Worm (Caenorhabditis elegans) whole organism, L4 larva: ENCODE data around the gene fut-8.

Experiments
- D1046.2 ChIP-seq: fragments of 200-800 bp; sonication (Bioruptor generic); IDR thresholded peaks from 2 replicates; pipeline ENCODE4 v1.3.6; 2022; ENCODE audit warnings: missing genetic modification characterization, missing compliant biosample characterization
- F10B5.3 ChIP-seq: sonication (generic microtip); optimal IDR thresholded peaks from 2 replicates; lab custom pipeline; 2016; ENCODE audit warnings: mild to moderate bottlenecking, missing genetic modification characterization, missing compliant biosample characterization
- F44E2.7 ChIP-seq: fragments of 200-800 bp; sonication (Bioruptor generic); IDR thresholded peaks from 2 replicates; pipeline ENCODE4 v2.1.2; 2022; ENCODE audit warnings: missing genetic modification characterization, missing compliant biosample characterization
- R02D3.7 ChIP-seq: fragments of 150-350 bp; sonication (generic microtip); optimal IDR thresholded peaks from 3 replicates; lab custom pipeline; 2014; ENCODE audit warnings: missing biosample characterization, missing genetic modification characterization
- T20F7.1 ChIP-seq: fragments of 200-800 bp; sonication (Bioruptor generic); optimal IDR thresholded peaks from 2 replicates; lab custom pipeline; 2018; ENCODE audit warnings: mild to moderate bottlenecking, missing genetic modification characterization, missing compliant biosample characterization
- Y105C5A.15 ChIP-seq: fragments of 200-800 bp; sonication (Bioruptor generic); IDR thresholded peaks from 2 replicates; pipeline ENCODE4 v1.3.6; 2022; ENCODE audit warnings: missing genetic modification characterization, missing compliant biosample characterization
- Y5F2A.4 ChIP-seq: fragments of 200-800 bp; sonication (Bioruptor generic); optimal IDR thresholded peaks from 2 replicates; lab custom pipeline; 2018; ENCODE audit warnings: mild to moderate bottlenecking, missing genetic modification characterization, missing compliant biosample characterization
- ZK337.2 ChIP-seq: fragments of 200-800 bp; sonication (Bioruptor generic); IDR thresholded peaks from 2 replicates; pipeline ENCODE4 v1.3.6; 2022; ENCODE audit warnings: missing genetic modification reagents, missing genetic modification characterization, missing compliant biosample characterization
- ZK546.5 ChIP-seq, 2 experiments: sonication (generic microtip); optimal IDR thresholded peaks; 2 replicates each; lab custom pipeline; 2017; ENCODE audit warnings: missing biosample characterization in 2 of 2, missing genetic modification characterization in 2 of 2
- aha-1 ChIP-seq: fragments of 150-350 bp; peaks from one replicate; lab custom pipeline; 2014; ENCODE audit warnings: missing biosample characterization, missing genetic modification characterization
- attf-4 ChIP-seq: sonication (generic microtip); optimal IDR thresholded peaks from 3 replicates; lab custom pipeline; 2017; ENCODE audit warnings: missing biosample characterization, missing genetic modification characterization
- ceh-20 ChIP-seq: fragments of 200-800 bp; sonication (Bioruptor generic); IDR thresholded peaks from 2 replicates; pipeline ENCODE4 v1.3.6; 2022; ENCODE audit warnings: missing genetic modification reagents, missing genetic modification characterization, missing compliant biosample characterization
- ceh-32 ChIP-seq: sonication (generic microtip); optimal IDR thresholded peaks from 2 replicates; lab custom pipeline; 2016; ENCODE audit warnings: mild to moderate bottlenecking, missing genetic modification characterization, missing compliant biosample characterization; ENCODE audit not compliant: poor library complexity
- ceh-62 ChIP-seq: sonication (generic microtip); optimal IDR thresholded peaks from 2 replicates; lab custom pipeline; 2017; ENCODE audit warnings: missing biosample characterization, missing genetic modification characterization
- ctbp-1 ChIP-seq: fragments of 200-800 bp; sonication (Bioruptor generic); IDR thresholded peaks from 2 replicates; pipeline ENCODE4 v1.3.6; 2022; ENCODE audit warnings: missing genetic modification reagents, missing genetic modification characterization, missing compliant biosample characterization
- daf-19 ChIP-seq: fragments of 200-800 bp; sonication (Bioruptor generic); conservative IDR thresholded peaks from 2 replicates; pipeline ENCODE4 v1.3.6; 2022; ENCODE audit warnings: missing genetic modification characterization, missing compliant biosample characterization
- daf-8 ChIP-seq: fragments of 200-800 bp; sonication (Bioruptor generic); IDR thresholded peaks from 2 replicates; pipeline ENCODE4 v1.3.6; 2022; ENCODE audit warnings: missing genetic modification characterization, missing compliant biosample characterization
- dmd-6 ChIP-seq: fragments of 200-800 bp; sonication (Bioruptor generic); IDR thresholded peaks from 2 replicates; pipeline ENCODE4 v1.3.6; 2022; ENCODE audit warnings: missing genetic modification reagents, missing genetic modification characterization, missing compliant biosample characterization
- dmd-9 ChIP-seq: fragments of 200-800 bp; sonication (Bioruptor generic); IDR thresholded peaks from 2 replicates; pipeline ENCODE4 v1.3.6; 2022; ENCODE audit warnings: missing genetic modification reagents, missing genetic modification characterization, missing compliant biosample characterization
- dve-1 ChIP-seq: sonication (generic microtip); optimal IDR thresholded peaks from 2 replicates; lab custom pipeline; 2017; ENCODE audit warnings: antibody characterized with exemption, mild to moderate bottlenecking, missing genetic modification characterization, missing compliant biosample characterization; ENCODE audit not compliant: insufficient read depth
- hif-1 ChIP-seq, 2 experiments: sonication (generic microtip); optimal IDR thresholded peaks; 2 replicates each; lab custom pipeline; 2016 to 2017; ENCODE audit warnings: missing compliant biosample characterization in 2 of 2, missing genetic modification characterization in 2 of 2, missing genetic modification reagents in 2 of 2, missing genotype in 2 of 2, mild to moderate bottlenecking in 1 of 2
- hmg-1.1 ChIP-seq: fragments of 200-800 bp; sonication (Bioruptor generic); IDR thresholded peaks from 2 replicates; pipeline ENCODE4 v1.3.6; 2022; ENCODE audit warnings: missing genetic modification reagents, missing genetic modification characterization, missing compliant biosample characterization
- jun-1 ChIP-seq: fragments of 150-350 bp; optimal IDR thresholded peaks from 2 replicates; lab custom pipeline; 2014; ENCODE audit warnings: missing biosample characterization, missing genetic modification reagents, missing genetic modification characterization
- lin-1 ChIP-seq: fragments of 200-800 bp; sonication (Bioruptor generic); IDR thresholded peaks from 2 replicates; pipeline ENCODE4 v1.3.6; 2022; ENCODE audit warnings: missing genetic modification reagents, missing genetic modification characterization, missing compliant biosample characterization
- lin-13 ChIP-seq: fragments of 150-350 bp; optimal IDR thresholded peaks from 2 replicates; lab custom pipeline; 2014; ENCODE audit warnings: missing biosample characterization, missing genetic modification reagents, missing genetic modification characterization
- lin-29 ChIP-seq: fragments of 200-800 bp; sonication (Bioruptor generic); IDR thresholded peaks from 2 replicates; pipeline ENCODE4 v1.3.6; 2022; ENCODE audit warnings: missing genetic modification reagents, missing genetic modification characterization, missing compliant biosample characterization
- lin-39 ChIP-seq: fragments of 150-350 bp; optimal IDR thresholded peaks from 2 replicates; lab custom pipeline; 2014; ENCODE audit warnings: missing biosample characterization, missing genetic modification reagents, missing genetic modification characterization
- lsy-2 ChIP-seq, 2 experiments: fragments of 150-350 bp in 1 of 2; sonication (generic microtip) in 1 of 2; optimal IDR thresholded peaks; 2 replicates each; lab custom pipeline; 2014 to 2017; ENCODE audit warnings: missing biosample characterization in 2 of 2, missing genetic modification characterization in 2 of 2
- madf-5 ChIP-seq, 2 experiments: fragments of 200-800 bp; sonication (Bioruptor generic); IDR thresholded peaks; 2 replicates each; pipeline ENCODE4 v1.3.6; 2022; ENCODE audit warnings: missing compliant biosample characterization in 2 of 2, missing genetic modification characterization in 2 of 2
- mep-1 ChIP-seq: fragments of 150-350 bp; sonication (generic microtip); optimal IDR thresholded peaks from 3 replicates; lab custom pipeline; 2014; ENCODE audit warnings: missing biosample characterization, missing genetic modification characterization
- nhr-102 ChIP-seq: sonication (generic microtip); optimal IDR thresholded peaks from 2 replicates; lab custom pipeline; 2016; ENCODE audit warnings: mild to moderate bottlenecking, missing genetic modification characterization, moderate library complexity, missing compliant biosample characterization
- nhr-111 ChIP-seq: fragments of 200-800 bp; sonication (Bioruptor generic); optimal IDR thresholded peaks from 2 replicates; lab custom pipeline; 2018; ENCODE audit warnings: mild to moderate bottlenecking, missing genetic modification characterization, missing compliant biosample characterization
- nhr-28 ChIP-seq: fragments of 150-350 bp; optimal IDR thresholded peaks from 2 replicates; lab custom pipeline; 2014; ENCODE audit warnings: missing biosample characterization, missing genetic modification characterization
- nhr-42 ChIP-seq: fragments of 200-800 bp; sonication (Bioruptor generic); IDR thresholded peaks from 2 replicates; pipeline ENCODE4 v1.3.6; 2022; ENCODE audit warnings: missing genetic modification characterization, missing compliant biosample characterization
- nhr-48 ChIP-seq: sonication (generic microtip); optimal IDR thresholded peaks from 2 replicates; lab custom pipeline; 2016; ENCODE audit warnings: mild to moderate bottlenecking, missing genetic modification characterization, missing compliant biosample characterization
- nhr-6 ChIP-seq: fragments of 150-350 bp; optimal IDR thresholded peaks from 2 replicates; lab custom pipeline; 2014; ENCODE audit warnings: missing biosample characterization, missing genetic modification characterization
- nhr-76 ChIP-seq: fragments of 150-350 bp; optimal IDR thresholded peaks from 2 replicates; lab custom pipeline; 2014; ENCODE audit warnings: missing biosample characterization, missing genetic modification characterization
- nhr-77 ChIP-seq: fragments of 150-350 bp; optimal IDR thresholded peaks from 2 replicates; lab custom pipeline; 2014; ENCODE audit warnings: missing biosample characterization, missing genetic modification characterization
- saeg-2 ChIP-seq: fragments of 200-800 bp; sonication (Bioruptor generic); IDR thresholded peaks from 2 replicates; pipeline ENCODE4 v1.3.6; 2022; ENCODE audit warnings: missing genetic modification reagents, missing genetic modification characterization, missing compliant biosample characterization
- sdz-12 ChIP-seq: fragments of 200-800 bp; sonication (Bioruptor generic); optimal IDR thresholded peaks from 2 replicates; lab custom pipeline; 2018; ENCODE audit warnings: mild to moderate bottlenecking, missing genetic modification characterization, missing compliant biosample characterization
- snpc-1.2 ChIP-seq: fragments of 200-800 bp; sonication (Bioruptor generic); IDR thresholded peaks from 2 replicates; pipeline ENCODE4 v1.3.6; 2022; ENCODE audit warnings: missing genetic modification reagents, missing genetic modification characterization, missing compliant biosample characterization
- snpc-4 ChIP-seq: fragments of 150-350 bp; optimal IDR thresholded peaks from 2 replicates; lab custom pipeline; 2014; ENCODE audit warnings: missing biosample characterization, missing genetic modification characterization
- spr-1 ChIP-seq: sonication (generic microtip); optimal IDR thresholded peaks from 2 replicates; lab custom pipeline; 2016; ENCODE audit warnings: mild to moderate bottlenecking, missing genetic modification characterization, missing compliant biosample characterization
- spr-3 ChIP-seq: fragments of 200-800 bp; sonication (Bioruptor generic); optimal IDR thresholded peaks from 2 replicates; lab custom pipeline; 2018; ENCODE audit warnings: mild to moderate bottlenecking, missing genetic modification characterization, missing compliant biosample characterization
- tag-97 ChIP-seq: fragments of 200-800 bp; sonication (Bioruptor generic); IDR thresholded peaks from 2 replicates; pipeline ENCODE4 v1.3.6; 2022; ENCODE audit warnings: missing genetic modification characterization, missing compliant biosample characterization
- tra-1 ChIP-seq: fragments of 200-800 bp; sonication (Bioruptor generic); IDR thresholded peaks from 2 replicates; pipeline ENCODE4 v1.3.6; 2022; ENCODE audit warnings: missing genetic modification reagents, missing genetic modification characterization, missing compliant biosample characterization
- unc-130 ChIP-seq: sonication (generic microtip); optimal IDR thresholded peaks from 2 replicates; lab custom pipeline; 2016; ENCODE audit warnings: missing genetic modification reagents, missing genetic modification characterization, missing compliant biosample characterization
- unc-39 ChIP-seq: sonication (generic microtip); optimal IDR thresholded peaks from 2 replicates; lab custom pipeline; 2017; ENCODE audit warnings: missing biosample characterization, missing genetic modification characterization
- vab-7 ChIP-seq: fragments of 200-800 bp; sonication (Bioruptor generic); IDR thresholded peaks from 2 replicates; pipeline ENCODE4 v1.3.6; 2022; ENCODE audit warnings: missing genetic modification reagents, missing genetic modification characterization, missing compliant biosample characterization
- zfp-2 ChIP-seq: sonication (generic microtip); optimal IDR thresholded peaks from 2 replicates; lab custom pipeline; 2016; ENCODE audit warnings: mild to moderate bottlenecking, missing genetic modification characterization, missing compliant biosample characterization
- zfp-3 ChIP-seq: fragments of 200-800 bp; sonication (Bioruptor generic); conservative IDR thresholded peaks from 2 replicates; pipeline ENCODE4 v1.3.6; 2022; ENCODE audit warnings: missing genetic modification reagents, missing genetic modification characterization, missing compliant biosample characterization
- zip-2 ChIP-seq: fragments of 150-350 bp; optimal IDR thresholded peaks from 2 replicates; lab custom pipeline; 2014; ENCODE audit warnings: missing biosample characterization, missing genetic modification characterization
- ztf-11 ChIP-seq: fragments of 150-350 bp; optimal IDR thresholded peaks from 2 replicates; lab custom pipeline; 2014; ENCODE audit warnings: missing biosample characterization, missing genetic modification characterization

fut-8 gene

DNA sequence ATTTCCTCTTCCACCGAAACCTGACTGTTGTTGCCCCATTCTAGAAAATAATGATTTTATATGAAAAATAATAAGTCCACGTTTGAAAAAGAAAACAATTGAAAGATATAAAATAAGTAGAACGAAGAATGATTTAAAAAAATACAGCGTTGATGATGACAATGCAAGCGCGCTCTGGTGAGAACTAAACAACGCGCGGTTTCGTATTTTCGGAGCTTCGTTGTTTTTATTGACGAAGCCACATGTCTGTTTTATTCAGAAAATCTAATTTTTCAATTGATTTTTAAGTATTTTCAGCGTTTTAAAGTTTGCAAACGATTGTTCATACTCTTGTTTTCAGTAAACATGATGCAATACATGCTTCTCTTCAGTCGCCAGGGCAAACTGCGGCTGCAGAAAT, 27.3 kb upstream of the fut-8 start, which contains the start of the genes rpt-2 and aps-1 (continued):
- TF ChIP-seq Y105C5A.15 (GFP tag; lab: Robert Waterston, UW) (no peak), hmg-1.1 (GFP tag; lab: Robert Waterston, UW) (peak; percentile 56), ZK546.5 (tag; optimal IDR thresholded peaks at IDR 0.05; lab: Kevin White, UChicago) (no peak), hif-1 (tag; optimal IDR thresholded peaks at IDR 0.05; lab: Kevin White, UChicago) (peak in 1 of 2 experiments; percentile 44), dve-1 (tag; lab: Kevin White, UChicago) (peak; percentile 76), vab-7 (GFP tag; lab: Robert Waterston, UW) (no peak), lin-13 (GFP tag; lab: Kevin White, UChicago) (peak; percentile 65), nhr-6 (tag; lab: Kevin White, UChicago) (peak; percentile 45), nhr-111 (GFP tag; lab: Kevin White, UChicago) (no peak), dmd-6 (peak; percentile 34), tra-1 (GFP tag; lab: Robert Waterston, UW) (no peak), snpc-1.2 (GFP tag; lab: Robert Waterston, UW) (no peak), T20F7.1 (GFP tag; lab: Kevin White, UChicago) (peak; percentile 100), nhr-48 (tag; lab: Kevin White, UChicago) (no peak), ceh-32 (tag; lab: Kevin White, UChicago) (no peak), ztf-11 (tag; lab: Kevin White, UChicago) (no peak), dmd-9 (GFP tag; lab: Robert Waterston, UW) (no peak), ceh-62 (tag; lab: Kevin White, UChicago) (no peak), aha-1 (tag; lab: Kevin White, UChicago) (no peak), sdz-12 (GFP tag; lab: Kevin White, UChicago) (no peak), tag-97 (GFP tag; lab: Robert Waterston, UW) (no peak), madf-5 (GFP tag; IDR thresholded peaks at IDR 0.05; lab: Robert Waterston, UW) (no peak), F10B5.3 (no peak), unc-39 (tag; lab: Kevin White, UChicago) (no peak), nhr-28 (tag; lab: Kevin White, UChicago) (peak; percentile 47), nhr-102 (tag; lab: Kevin White, UChicago) (no peak), attf-4 (tag; lab: Kevin White, UChicago) (no peak), nhr-76 (tag; lab: Kevin White, UChicago) (no peak), ceh-20 (GFP tag; lab: Robert Waterston, UW) (no peak), nhr-77 (tag; lab: Kevin White, UChicago) (peak; percentile 66), F44E2.7 (GFP tag; lab: Robert Waterston, UW) (no peak), saeg-2 (GFP tag; lab: Robert Waterston, UW) (no peak), mep-1 (tag; lab: Kevin White, UChicago) (peak; percentile 85), zfp-3 (GFP tag; lab: Robert Waterston, UW) (no peak), nhr-42 (GFP tag; lab: Robert Waterston, UW) (no peak), unc-130 (peak; percentile 26), snpc-4 (tag; lab: Kevin White, UChicago) (no peak), D1046.2 (GFP tag; lab: Robert Waterston, UW) (no peak), jun-1 (no peak), zip-2 (no peak), daf-19 (no peak), ctbp-1 (GFP tag; lab: Robert Waterston, UW) (no peak), lsy-2 (tag; optimal IDR thresholded peaks at IDR 0.05; lab: Kevin White, UChicago) (peak in 1 of 2 experiments; percentile 91), zfp-2 (tag; lab: Kevin White, UChicago) (no peak), spr-3 (GFP tag; lab: Kevin White, UChicago) (no peak), Y5F2A.4 (GFP tag; lab: Kevin White, UChicago) (no peak), spr-1 (tag; lab: Kevin White, UChicago) (no peak), lin-29 (GFP tag; lab: Robert Waterston, UW) (no peak), lin-39 (tag; lab: Kevin White, UChicago) (no peak), daf-8 (GFP tag; lab: Robert Waterston, UW) (no peak), R02D3.7 (tag; lab: Kevin White, UChicago) (no peak), lin-1 (GFP tag; lab: Robert Waterston, UW) (no peak), ZK337.2 (GFP tag; lab: Robert Waterston, UW) (no peak)
